Worm (Caenorhabditis elegans) whole organism, L3 larva: ENCODE results near the gene nmur-1.
A peak's percentile ranks its signal among the peaks of the same experiment; 100 is the strongest.

Experiments used
- R02D3.7 ChIP-seq: fragments of 150-350 bp; optimal IDR thresholded peaks from 2 replicates; lab custom pipeline; 2014; ENCODE audit warnings: missing biosample characterization, missing genetic modification characterization
- ZK546.5 ChIP-seq: sonication (generic microtip); optimal IDR thresholded peaks from 2 replicates; lab custom pipeline; 2017; ENCODE audit warnings: missing biosample characterization, missing genetic modification characterization
- aly-2 ChIP-seq: fragments of 150-350 bp; optimal IDR thresholded peaks from 2 replicates; lab custom pipeline; 2014; ENCODE audit warnings: missing biosample characterization, missing genetic modification characterization
- ceh-16 ChIP-seq: sonication (generic microtip); optimal IDR thresholded peaks from 2 replicates; lab custom pipeline; 2017; ENCODE audit warnings: missing biosample characterization, missing genetic modification characterization
- ceh-28 ChIP-seq: fragments of 150-350 bp; optimal IDR thresholded peaks from 2 replicates; lab custom pipeline; 2014; ENCODE audit warnings: missing biosample characterization, missing genetic modification reagents, missing genetic modification characterization
- ceh-9 ChIP-seq: sonication (generic microtip); optimal IDR thresholded peaks from 2 replicates; lab custom pipeline; 2018; ENCODE audit warnings: missing biosample characterization, missing genetic modification characterization
- daf-12 ChIP-seq: fragments of 150-350 bp; optimal IDR thresholded peaks from 2 replicates; lab custom pipeline; 2014; ENCODE audit warnings: missing biosample characterization, missing genetic modification reagents, missing genetic modification characterization
- egl-27 ChIP-seq: sonication (generic microtip); optimal IDR thresholded peaks from 4 replicates; lab custom pipeline; 2017; ENCODE audit warnings: missing biosample characterization, missing genetic modification reagents, missing genetic modification characterization
- egl-5 ChIP-seq: fragments of 150-350 bp; optimal IDR thresholded peaks from 2 replicates; lab custom pipeline; 2017; ENCODE audit warnings: missing biosample characterization, missing genetic modification reagents, missing genetic modification characterization, inconsistent platforms
- elt-2 ChIP-seq: sonication (generic microtip); optimal IDR thresholded peaks from 2 replicates; lab custom pipeline; 2016; ENCODE audit warnings: missing genetic modification reagents, mild to moderate bottlenecking, missing genetic modification characterization, missing compliant biosample characterization
- elt-3 ChIP-seq, 3 experiments: fragments of 150-350 bp in 1 of 3; sonication (generic microtip) in 2 of 3; optimal IDR thresholded peaks; 2 replicates in 2 of 3; 4 replicates in 1 of 3; lab custom pipeline; 2014 to 2017; ENCODE audit warnings: missing biosample characterization in 3 of 3, missing genetic modification characterization in 3 of 3
- eor-1 ChIP-seq, 2 experiments: fragments of 150-350 bp; optimal IDR thresholded peaks; 2 replicates each; lab custom pipeline; 2014 to 2018; ENCODE audit warnings: missing biosample characterization in 2 of 2, missing genetic modification characterization in 2 of 2
- fos-1 ChIP-seq: fragments of 150-350 bp; optimal IDR thresholded peaks from 2 replicates; lab custom pipeline; 2014; ENCODE audit warnings: missing biosample characterization, missing genetic modification characterization
- hmg-11 ChIP-seq: sonication (generic microtip); optimal IDR thresholded peaks from 2 replicates; lab custom pipeline; 2016; ENCODE audit warnings: missing genetic modification characterization, missing compliant biosample characterization
- jun-1 ChIP-seq: fragments of 150-350 bp; optimal IDR thresholded peaks from 2 replicates; lab custom pipeline; 2014; ENCODE audit warnings: missing biosample characterization, missing genetic modification reagents, missing genetic modification characterization
- lin-15B ChIP-seq: fragments of 150-350 bp; optimal IDR thresholded peaks from 2 replicates; lab custom pipeline; 2014; ENCODE audit warnings: missing biosample characterization, missing genetic modification characterization
- lin-39 ChIP-seq: fragments of 150-350 bp; optimal IDR thresholded peaks from 2 replicates; lab custom pipeline; 2018; ENCODE audit warnings: missing biosample characterization, missing genetic modification reagents, missing genetic modification characterization
- lsy-12 ChIP-seq: sonication (generic microtip); optimal IDR thresholded peaks from 2 replicates; lab custom pipeline; 2016; ENCODE audit warnings: mild to moderate bottlenecking, missing genetic modification characterization, missing compliant biosample characterization
- mml-1 ChIP-seq: fragments of 150-350 bp; sonication (generic microtip); optimal IDR thresholded peaks from 3 replicates; lab custom pipeline; 2014; ENCODE audit warnings: missing biosample characterization, missing genetic modification characterization
- nfya-1 ChIP-seq: sonication (generic microtip); optimal IDR thresholded peaks from 2 replicates; lab custom pipeline; 2017; ENCODE audit warnings: missing genetic modification characterization, mild to moderate bottlenecking, missing compliant biosample characterization, antibody characterized with exemption, moderate library complexity; ENCODE audit not compliant: insufficient read depth
- nhr-237 ChIP-seq: fragments of 150-350 bp; optimal IDR thresholded peaks from 2 replicates; lab custom pipeline; 2014; ENCODE audit warnings: missing biosample characterization, missing genetic modification characterization
- nhr-25 ChIP-seq: sonication (generic microtip); optimal IDR thresholded peaks from 2 replicates; lab custom pipeline; 2017; ENCODE audit warnings: missing biosample characterization, missing genetic modification characterization
- nhr-43 ChIP-seq: sonication (generic microtip); optimal IDR thresholded peaks from 2 replicates; lab custom pipeline; 2016; ENCODE audit warnings: mild to moderate bottlenecking, missing genetic modification characterization, missing compliant biosample characterization; ENCODE audit not compliant: poor library complexity, severe bottlenecking
- nhr-67 ChIP-seq: fragments of 150-350 bp; optimal IDR thresholded peaks from 2 replicates; lab custom pipeline; 2014; ENCODE audit warnings: missing biosample characterization, missing genetic modification characterization
- nhr-76 ChIP-seq: fragments of 150-350 bp; sonication (generic microtip); optimal IDR thresholded peaks from 5 replicates; lab custom pipeline; 2014; ENCODE audit warnings: missing biosample characterization, missing genetic modification characterization
- nhr-77 ChIP-seq: fragments of 150-350 bp; optimal IDR thresholded peaks from 2 replicates; lab custom pipeline; 2014; ENCODE audit warnings: missing biosample characterization, missing genetic modification characterization
- pha-4 ChIP-seq: fragments of 150-350 bp; optimal IDR thresholded peaks from 2 replicates; lab custom pipeline; 2014; ENCODE audit warnings: missing biosample characterization, missing genetic modification reagents, missing genetic modification characterization
- pqm-1 ChIP-seq: fragments of 150-350 bp; optimal IDR thresholded peaks from 2 replicates; lab custom pipeline; 2017; ENCODE audit warnings: missing biosample characterization, missing genetic modification characterization, inconsistent platforms
- sea-2 ChIP-seq: fragments of 150-350 bp; sonication (generic microtip); optimal IDR thresholded peaks from 4 replicates; lab custom pipeline; 2014; ENCODE audit warnings: missing biosample characterization, missing genetic modification reagents, missing genetic modification characterization
- skn-1 ChIP-seq: fragments of 150-350 bp; optimal IDR thresholded peaks from 2 replicates; lab custom pipeline; 2014; ENCODE audit warnings: missing biosample characterization, missing genetic modification characterization
- tbx-2 ChIP-seq: sonication (generic microtip); optimal IDR thresholded peaks from 2 replicates; lab custom pipeline; 2016; ENCODE audit warnings: mild to moderate bottlenecking, missing genetic modification characterization, missing compliant biosample characterization
- unc-39 ChIP-seq: sonication (generic microtip); optimal IDR thresholded peaks from 4 replicates; lab custom pipeline; 2017; ENCODE audit warnings: missing biosample characterization, missing genetic modification characterization
- zag-1 ChIP-seq: fragments of 150-350 bp; optimal IDR thresholded peaks from 2 replicates; lab custom pipeline; 2014; ENCODE audit warnings: missing biosample characterization, missing genetic modification characterization
- ztf-4 ChIP-seq: fragments of 150-350 bp; optimal IDR thresholded peaks from 2 replicates; lab custom pipeline; 2014; ENCODE audit warnings: missing biosample characterization, missing genetic modification characterization

Gene nmur-1

ce11 chrX:8980676-8981075 lies at the start of gene nmur-1:
nmur-1 (plus strand) TSS chrX:8980976.
- TF ChIP-seq nhr-43 (tag; lab: Kevin White, UChicago), result no peak

- TF ChIP-seq nhr-67, result no peak
- no peak for TF ChIP-seq egl-27 (tag; lab: Kevin White, UChicago)
- TF ChIP-seq ZK546.5 (tag; lab: Kevin White, UChicago), result no peak
- no peak for TF ChIP-seq nhr-25 (tag; lab: Kevin White, UChicago)
- peak; percentile 54 for TF ChIP-seq pha-4
- no peak for TF ChIP-seq ztf-4 (tag; lab: Kevin White, UChicago)
- TF ChIP-seq pqm-1 (tag; lab: Kevin White, UChicago), result no peak
- no peak for TF ChIP-seq unc-39 (tag; lab: Kevin White, UChicago)
- TF ChIP-seq, all 47 proteins: peak for 1
Observed at ce11 chrX:8931647-8932046, 49.1 kb upstream of the nmur-1 start.

- TF ChIP-seq pha-4 (peak; percentile 74), jun-1 (tag; lab: Kevin White, UChicago) (peak; percentile 67), elt-2 (peak; percentile 96), fos-1 (tag; lab: Kevin White, UChicago) (no peak), nfya-1 (no peak), zag-1 (tag; lab: Kevin White, UChicago) (no peak), lsy-12 (tag; lab: Kevin White, UChicago) (no peak), ZK546.5 (tag; lab: Kevin White, UChicago) (no peak), nhr-43 (tag; lab: Kevin White, UChicago) (no peak), R02D3.7 (tag; lab: Kevin White, UChicago) (no peak), elt-3 (tag; optimal IDR thresholded peaks at IDR 0.05; lab: Kevin White, UChicago) (no peak), ceh-9 (tag; lab: Kevin White, UChicago) (no peak), ztf-4 (tag; lab: Kevin White, UChicago) (no peak), pqm-1 (tag; lab: Kevin White, UChicago) (peak; percentile 96), skn-1 (peak; percentile 2)
Observed at ce11 chrX:8932387-8932786, 48.4 kb upstream of the nmur-1 start.

- no peak for TF ChIP-seq daf-12
- no peak for TF ChIP-seq hmg-11 (tag; lab: Kevin White, UChicago)
- no peak for TF ChIP-seq mml-1 (tag; lab: Kevin White, UChicago)
- TF ChIP-seq nhr-25 (tag; lab: Kevin White, UChicago), result no peak
- TF ChIP-seq R02D3.7 (tag; lab: Kevin White, UChicago), result no peak
- no peak for TF ChIP-seq nhr-43 (tag; lab: Kevin White, UChicago)
- no peak for TF ChIP-seq nhr-76 (tag; lab: Kevin White, UChicago)
- no peak for TF ChIP-seq ceh-28 (tag; lab: Kevin White, UChicago)
- TF ChIP-seq fos-1 (tag; lab: Kevin White, UChicago), result no peak
- TF ChIP-seq egl-5, result no peak
- TF ChIP-seq lin-15B (tag; lab: Kevin White, UChicago), result no peak
- TF ChIP-seq pha-4, result no peak
- no peak for TF ChIP-seq sea-2
- no peak for TF ChIP-seq aly-2 (tag; lab: Kevin White, UChicago)
- TF ChIP-seq tbx-2 (tag; lab: Kevin White, UChicago), result no peak
- TF ChIP-seq eor-1 (tag; optimal IDR thresholded peaks at IDR 0.05; lab: Kevin White, UChicago), result no peak
- no peak for TF ChIP-seq lsy-12 (tag; lab: Kevin White, UChicago)
- no peak for TF ChIP-seq nhr-77 (tag; lab: Kevin White, UChicago)
- TF ChIP-seq skn-1, result no peak
- TF ChIP-seq lin-39 (tag; lab: Kevin White, UChicago), result no peak
- TF ChIP-seq, all 47 proteins: peak for 0
Observed at ce11 chrX:8933508-8933907, 47.3 kb upstream of the nmur-1 start.

ce11 chrX:8934246-8934645 lies 46.5 kb upstream of the nmur-1 start:
- TF ChIP-seq pqm-1 (tag; lab: Kevin White, UChicago) (peak; percentile 69), elt-2 (peak; percentile 65), zag-1 (tag; lab: Kevin White, UChicago) (no peak), nhr-237 (no peak), ceh-16 (tag; lab: Kevin White, UChicago) (no peak), nhr-67 (no peak), nhr-43 (tag; lab: Kevin White, UChicago) (no peak), aly-2 (tag; lab: Kevin White, UChicago) (no peak)
